Fruit fly (Drosophila melanogaster) whole organism, embryonic: ENCODE results near the gene CG11670.

ENCODE experiments used
- Adf1 ChIP-seq: fragments of 200-800 bp; sonication (Bioruptor generic); IDR thresholded peaks from 2 replicates; pipeline ENCODE4 v1.3.6; 2022; ENCODE audit warnings: missing biosample characterization, missing genetic modification characterization
- C15 ChIP-seq: fragments of 200-800 bp; sonication (Bioruptor generic); IDR thresholded peaks from 3 replicates; pipeline ENCODE4 v1.3.6; 2022; ENCODE audit warnings: missing biosample characterization, missing genetic modification characterization
- CG10543 ChIP-seq: fragments of 200-800 bp; sonication (Bioruptor generic); optimal IDR thresholded peaks from 3 replicates; lab custom pipeline; 2017; ENCODE audit warnings: missing biosample characterization, mild to moderate bottlenecking, missing genetic modification characterization, moderate library complexity
- CG10959 ChIP-seq: fragments of 200-800 bp; sonication (Bioruptor generic); IDR thresholded peaks from 2 replicates; pipeline ENCODE4 v1.3.6; 2022; ENCODE audit warnings: missing biosample characterization, missing genetic modification characterization
- CG12155 ChIP-seq: fragments of 200-800 bp; sonication (Bioruptor generic); optimal IDR thresholded peaks from 3 replicates; lab custom pipeline; 2016; ENCODE audit warnings: missing biosample characterization, missing genetic modification characterization
- CG12942 ChIP-seq: fragments of 200-800 bp; sonication (Bioruptor generic); optimal IDR thresholded peaks from 3 replicates; lab custom pipeline; 2016; ENCODE audit warnings: missing biosample characterization, missing genetic modification characterization
- CG13775 ChIP-seq: fragments of 200-800 bp; sonication (Bioruptor generic); optimal IDR thresholded peaks from 3 replicates; lab custom pipeline; 2017; ENCODE audit warnings: missing biosample characterization, mild to moderate bottlenecking, missing genetic modification characterization
- CG14441 ChIP-seq: fragments of 200-800 bp; sonication (Bioruptor generic); IDR thresholded peaks from 2 replicates; pipeline ENCODE4 v1.3.6; 2022; ENCODE audit warnings: missing biosample characterization, missing genetic modification characterization
- CG14965 ChIP-seq: fragments of 200-800 bp; sonication (Bioruptor generic); optimal IDR thresholded peaks from 2 replicates; lab custom pipeline; 2016; ENCODE audit warnings: missing biosample characterization, missing genetic modification characterization, borderline replicate concordance
- CG17568 ChIP-seq: fragments of 200-800 bp; sonication (Bioruptor generic); optimal IDR thresholded peaks from 2 replicates; lab custom pipeline; 2018; ENCODE audit warnings: missing biosample characterization, mild to moderate bottlenecking, missing genetic modification characterization, moderate library complexity
- CG1792 ChIP-seq: fragments of 200-800 bp; sonication (Bioruptor generic); optimal IDR thresholded peaks from 2 replicates; lab custom pipeline; 2016; ENCODE audit warnings: missing biosample characterization, missing genetic modification characterization
- CG18011 ChIP-seq: fragments of 200-800 bp; sonication (Bioruptor generic); optimal IDR thresholded peaks from 2 replicates; lab custom pipeline; 2017; ENCODE audit warnings: missing biosample characterization, missing genetic modification characterization, mild to moderate bottlenecking, moderate library complexity, missing genotype
- CG32772 ChIP-seq: fragments of 200-800 bp; sonication (Bioruptor generic); IDR thresholded peaks from 2 replicates; pipeline ENCODE4 v1.3.6; 2022; ENCODE audit warnings: missing biosample characterization, missing genetic modification characterization
- CG3407 ChIP-seq: fragments of 200-800 bp; sonication (Bioruptor generic); optimal IDR thresholded peaks from 2 replicates; lab custom pipeline; 2018; ENCODE audit warnings: missing biosample characterization, mild to moderate bottlenecking, missing genetic modification characterization
- CG34224 ChIP-seq: fragments of 200-800 bp; sonication (Bioruptor generic); IDR thresholded peaks from 3 replicates; pipeline ENCODE4 v1.3.6; 2022; ENCODE audit warnings: missing biosample characterization, missing genetic modification characterization; ENCODE audit not compliant: partially characterized antibody
- CG43689 ChIP-seq: fragments of 200-800 bp; sonication (Bioruptor generic); IDR thresholded peaks from 2 replicates; pipeline ENCODE4 v1.3.6; 2022; ENCODE audit warnings: missing biosample characterization, missing genetic modification characterization
- CG6854 ChIP-seq: fragments of 200-800 bp; sonication (Bioruptor generic); optimal IDR thresholded peaks from 3 replicates; lab custom pipeline; 2017; ENCODE audit warnings: missing biosample characterization, mild to moderate bottlenecking, missing genetic modification characterization
- CG8388 ChIP-seq: fragments of 200-800 bp; sonication (Bioruptor generic); optimal IDR thresholded peaks from 2 replicates; lab custom pipeline; 2019; ENCODE audit warnings: missing biosample characterization, mild to moderate bottlenecking, missing genetic modification characterization, moderate library complexity
- CG9932 ChIP-seq: fragments of 200-800 bp; sonication (Bioruptor generic); IDR thresholded peaks from 2 replicates; pipeline ENCODE4 v1.3.6; 2022; ENCODE audit warnings: missing biosample characterization, missing genetic modification characterization
- Dbx ChIP-seq: fragments of 200-800 bp; sonication (Bioruptor generic); IDR thresholded peaks from 3 replicates; pipeline ENCODE4 v1.3.6; 2022; ENCODE audit warnings: missing biosample characterization, missing genetic modification characterization
- Drgx ChIP-seq: fragments of 200-800 bp; sonication (Bioruptor generic); IDR thresholded peaks from 2 replicates; pipeline ENCODE4 v1.3.6; 2022; ENCODE audit warnings: missing biosample characterization, missing genetic modification characterization
- Hey ChIP-seq: fragments of 200-800 bp; sonication (Bioruptor generic); optimal IDR thresholded peaks from 3 replicates; lab custom pipeline; 2018; ENCODE audit warnings: missing biosample characterization, mild to moderate bottlenecking, missing genetic modification characterization
- HmgD ChIP-seq: fragments of 200-800 bp; sonication (Bioruptor generic); optimal IDR thresholded peaks from 3 replicates; lab custom pipeline; 2016; ENCODE audit warnings: missing biosample characterization, missing genetic modification characterization
- Hr78 ChIP-seq, 2 experiments: fragments of 200-800 bp in 1 of 2; fragments of >200 bp in 1 of 2; sonication (Bioruptor generic) in 1 of 2; optimal IDR thresholded peaks; 2 replicates each; lab custom pipeline; 2017 to 2019; ENCODE audit warnings: missing biosample characterization in 2 of 2, missing genetic modification characterization in 2 of 2, mild to moderate bottlenecking in 1 of 2, moderate library complexity in 1 of 2
- Mes4 ChIP-seq: fragments of 200-800 bp; sonication (Bioruptor generic); optimal IDR thresholded peaks from 2 replicates; lab custom pipeline; 2016; ENCODE audit warnings: missing biosample characterization, missing genetic modification characterization
- NK7.1 ChIP-seq: fragments of 200-800 bp; sonication (Bioruptor generic); optimal IDR thresholded peaks from 3 replicates; lab custom pipeline; 2016; ENCODE audit warnings: missing biosample characterization, missing genetic modification characterization
- Scr ChIP-seq: fragments of 200-800 bp; sonication (Bioruptor generic); IDR thresholded peaks from 2 replicates; pipeline ENCODE4 v1.3.6; 2022; ENCODE audit warnings: missing biosample characterization, missing genetic modification characterization; ENCODE audit not compliant: partially characterized antibody
- Sox102F ChIP-seq: fragments of 200-800 bp; sonication (Bioruptor generic); optimal IDR thresholded peaks from 2 replicates; lab custom pipeline; 2018; ENCODE audit warnings: missing biosample characterization, mild to moderate bottlenecking, missing genetic modification characterization, moderate library complexity
- Vsx1 ChIP-seq: fragments of 200-800 bp; sonication (Bioruptor generic); optimal IDR thresholded peaks from 2 replicates; lab custom pipeline; 2017; ENCODE audit warnings: missing biosample characterization, mild to moderate bottlenecking, missing genetic modification characterization, missing genetic modification reagents
- bcd ChIP-seq: fragments of 200-800 bp; sonication (Bioruptor generic); optimal IDR thresholded peaks from 2 replicates; lab custom pipeline; 2017; ENCODE audit warnings: missing biosample characterization, mild to moderate bottlenecking, missing genetic modification characterization
- cad ChIP-seq: fragments of >200 bp; optimal IDR thresholded peaks from 2 replicates; lab custom pipeline; 2017; ENCODE audit warnings: missing biosample characterization, missing genetic modification characterization
- chinmo ChIP-seq: fragments of 200-800 bp; sonication (Bioruptor generic); IDR thresholded peaks from 4 replicates; pipeline ENCODE4 v1.3.6; 2022; ENCODE audit warnings: missing biosample characterization, missing genetic modification characterization; ENCODE audit not compliant: partially characterized antibody
- crol ChIP-seq: fragments of 200-800 bp; sonication (Bioruptor generic); IDR thresholded peaks from 2 replicates; pipeline ENCODE4 v1.3.6; 2022; ENCODE audit warnings: missing biosample characterization, missing genetic modification characterization
- cwo ChIP-seq: fragments of 200-800 bp; sonication (Bioruptor generic); optimal IDR thresholded peaks from 3 replicates; lab custom pipeline; 2017; ENCODE audit warnings: missing biosample characterization, missing genetic modification characterization, mild to moderate bottlenecking, moderate library complexity, missing genetic modification reagents
- ems ChIP-seq: fragments of 200-800 bp; sonication (Bioruptor generic); optimal IDR thresholded peaks from 3 replicates; lab custom pipeline; 2016; ENCODE audit warnings: missing biosample characterization, missing genetic modification characterization
- ftz-f1 ChIP-seq: fragments of 200-800 bp; sonication (Bioruptor generic); optimal IDR thresholded peaks from 2 replicates; lab custom pipeline; 2016; ENCODE audit warnings: missing biosample characterization, missing genetic modification characterization
- grn ChIP-seq: fragments of 200-800 bp; sonication (Bioruptor generic); optimal IDR thresholded peaks from 3 replicates; lab custom pipeline; 2017; ENCODE audit warnings: missing biosample characterization, missing genetic modification characterization
- gt ChIP-seq: fragments of 200-800 bp; sonication (Bioruptor generic); IDR thresholded peaks from 2 replicates; pipeline ENCODE4 v1.3.6; 2022; ENCODE audit warnings: missing biosample characterization, missing genetic modification characterization
- inv ChIP-seq: fragments of 200-800 bp; sonication (Bioruptor generic); IDR thresholded peaks from 2 replicates; pipeline ENCODE4 v1.3.6; 2022; ENCODE audit warnings: missing biosample characterization, missing genetic modification characterization; ENCODE audit not compliant: partially characterized antibody
- lab ChIP-seq: fragments of 200-800 bp; sonication (Bioruptor generic); optimal IDR thresholded peaks from 3 replicates; lab custom pipeline; 2017; ENCODE audit warnings: missing biosample characterization, missing genetic modification characterization, mild to moderate bottlenecking, moderate library complexity, missing genetic modification reagents
- mam ChIP-seq: fragments of 200-800 bp; sonication (Bioruptor generic); optimal IDR thresholded peaks from 3 replicates; lab custom pipeline; 2016; ENCODE audit warnings: missing biosample characterization, missing genetic modification characterization
- nerfin-1 ChIP-seq: fragments of 200-800 bp; sonication (Bioruptor generic); optimal IDR thresholded peaks from 3 replicates; lab custom pipeline; 2019; ENCODE audit warnings: missing biosample characterization, mild to moderate bottlenecking, missing genetic modification characterization, moderate library complexity
- pfk ChIP-seq: fragments of 200-800 bp; sonication (Bioruptor generic); optimal IDR thresholded peaks from 2 replicates; lab custom pipeline; 2018; ENCODE audit warnings: missing biosample characterization, mild to moderate bottlenecking, missing genetic modification characterization, moderate library complexity
- rib ChIP-seq: fragments of 200-800 bp; sonication (Bioruptor generic); IDR thresholded peaks from 2 replicates; pipeline ENCODE4 v1.3.6; 2022; ENCODE audit warnings: missing biosample characterization, missing genetic modification characterization
- row ChIP-seq: fragments of 200-800 bp; sonication (Bioruptor generic); IDR thresholded peaks from 3 replicates; pipeline ENCODE4 v1.3.6; 2022; ENCODE audit warnings: missing biosample characterization, missing genetic modification characterization
- run ChIP-seq: fragments of 200-800 bp; sonication (Bioruptor generic); optimal IDR thresholded peaks from 3 replicates; lab custom pipeline; 2018; ENCODE audit warnings: missing biosample characterization, mild to moderate bottlenecking, missing genetic modification characterization
- slbo ChIP-seq: fragments of 200-800 bp; sonication (Bioruptor generic); IDR thresholded peaks from 2 replicates; pipeline ENCODE4 v1.3.6; 2022; ENCODE audit warnings: missing biosample characterization, missing genetic modification characterization
- sqz ChIP-seq: fragments of 200-800 bp; sonication (Bioruptor generic); optimal IDR thresholded peaks from 3 replicates; lab custom pipeline; 2018; ENCODE audit warnings: missing biosample characterization, mild to moderate bottlenecking, missing genetic modification characterization
- sug ChIP-seq: fragments of 200-800 bp; optimal IDR thresholded peaks from 2 replicates; lab custom pipeline; 2019; ENCODE audit warnings: missing biosample characterization, mild to moderate bottlenecking, missing genetic modification characterization, moderate library complexity
- tgo ChIP-seq: fragments of 200-800 bp; sonication (Bioruptor generic); IDR thresholded peaks from 3 replicates; pipeline ENCODE4 v1.3.6; 2022; ENCODE audit warnings: missing biosample characterization, missing genetic modification characterization
- unpg ChIP-seq: fragments of 200-800 bp; sonication (Bioruptor generic); optimal IDR thresholded peaks from 3 replicates; lab custom pipeline; 2018; ENCODE audit warnings: missing biosample characterization, mild to moderate bottlenecking, missing genetic modification characterization, moderate library complexity

Gene CG11670

DNA sequence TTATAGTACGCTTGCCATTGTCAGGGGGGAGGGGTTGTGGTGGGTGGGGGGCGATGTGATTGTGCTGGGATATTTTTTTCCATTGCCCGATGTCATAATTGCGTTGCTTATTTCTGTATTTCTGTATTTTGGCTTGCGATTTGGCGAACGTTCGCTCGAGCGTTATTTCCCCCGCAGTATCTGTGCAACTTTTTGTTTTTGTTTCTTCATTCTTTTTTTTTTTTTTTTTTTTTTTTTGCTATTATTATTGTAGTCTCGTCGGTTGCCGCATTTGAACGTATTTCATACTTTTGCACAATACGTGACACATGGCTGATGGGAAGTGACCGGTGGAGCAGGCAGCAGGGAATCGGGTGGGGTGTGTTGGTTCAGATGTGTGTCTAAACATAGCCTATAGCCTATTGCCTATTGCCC is 24.2 kb upstream of the CG11670 start (continued):
- TF ChIP-seq mam, result no peak
- peak; percentile 39; the same call in 1 of the 2 replicates for TF ChIP-seq CG32772
- no peak for TF ChIP-seq Vsx1 (GFP tag; lab: Kevin White, UChicago)
- no peak for TF ChIP-seq inv (GFP tag; lab: Robert Waterston, UW)
- no peak for TF ChIP-seq cad (GFP tag; lab: Kevin White, UChicago)
- TF ChIP-seq CG6854, result no peak
- no peak for TF ChIP-seq NK7.1
- no peak for TF ChIP-seq HmgD
- TF ChIP-seq bcd (GFP tag; lab: Kevin White, UChicago), result no peak
- TF ChIP-seq grn (GFP tag; lab: Kevin White, UChicago), result no peak
- no peak for TF ChIP-seq run (tag; lab: Kevin White, UChicago)
- TF ChIP-seq CG43689 (GFP tag; lab: Robert Waterston, UW), result no peak
- peak; percentile 9 for TF ChIP-seq cwo (GFP tag; lab: Kevin White, UChicago)
- peak; percentile 35 for TF ChIP-seq lab (GFP tag; lab: Kevin White, UChicago)
- no peak for TF ChIP-seq CG14965 (GFP tag; lab: Kevin White, UChicago)
- no peak for TF ChIP-seq CG8388 (GFP tag; lab: Kevin White, UChicago)
- no peak; the same call in 1 of the 2 replicates for TF ChIP-seq Scr (GFP tag; lab: Robert Waterston, UW)
- TF ChIP-seq sug (tag; lab: Kevin White, UChicago), result peak; percentile 23
- TF ChIP-seq CG10543 (GFP tag; lab: Kevin White, UChicago), result peak; percentile 62
- no peak for TF ChIP-seq gt (GFP tag; lab: Robert Waterston, UW)
- no peak for TF ChIP-seq unpg (GFP tag; lab: Kevin White, UChicago)
- TF ChIP-seq tgo, result no peak
- TF ChIP-seq chinmo (GFP tag; lab: Robert Waterston, UW), result peak; percentile 92
- 0 out of 2 replicates have a peak, but pooled peaks have one; percentile 9 for TF ChIP-seq Adf1
- no peak for TF ChIP-seq CG34224
- no peak for TF ChIP-seq pfk (GFP tag; lab: Kevin White, UChicago)
- no peak for TF ChIP-seq CG1792 (GFP tag; lab: Kevin White, UChicago)
- TF ChIP-seq Drgx (GFP tag; lab: Robert Waterston, UW), result peak; percentile 43
- no peak for TF ChIP-seq CG3407 (GFP tag; lab: Kevin White, UChicago)
- TF ChIP-seq CG12155 (GFP tag; lab: Kevin White, UChicago), result no peak
- peak; percentile 67; the same call in 1 of the 2 replicates for TF ChIP-seq rib (GFP tag; lab: Robert Waterston, UW)
- no peak for TF ChIP-seq row (GFP tag; lab: Robert Waterston, UW)
- TF ChIP-seq Dbx, result no peak
- 0 out of 3 replicates have a peak, but pooled peaks have one; percentile 13 for TF ChIP-seq C15 (GFP tag; lab: Robert Waterston, UW)
- TF ChIP-seq CG9932 (GFP tag; lab: Robert Waterston, UW), result peak; percentile 47

DNA sequence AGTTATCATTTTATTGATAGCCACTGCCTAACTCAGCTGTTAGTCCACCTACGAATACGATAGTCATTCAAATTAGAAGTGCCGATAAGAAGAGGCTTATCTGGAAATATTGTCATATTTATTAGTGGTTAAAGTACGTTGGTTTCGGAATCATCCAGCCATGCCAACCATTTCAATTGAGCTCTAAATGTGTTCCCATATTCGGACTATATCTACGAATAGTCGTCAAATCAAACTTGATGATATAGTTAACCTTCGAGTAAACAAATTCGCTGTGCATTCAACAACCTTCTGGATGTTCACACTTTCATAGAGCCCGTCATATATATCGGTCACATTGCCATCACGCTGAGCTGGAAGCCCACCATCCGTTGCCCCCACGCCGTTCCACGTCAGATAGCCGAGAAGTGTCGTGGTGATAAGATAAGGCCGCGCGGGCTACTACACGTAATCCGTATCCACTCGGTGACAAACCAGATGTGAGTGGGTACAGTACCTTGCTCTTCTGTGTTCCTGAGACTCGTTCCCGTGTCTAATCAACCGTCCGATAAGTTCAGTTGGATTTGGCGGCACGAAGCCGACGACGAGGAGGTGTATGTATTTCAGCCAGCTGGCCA is 23.5 kb upstream of the CG11670 start:
- TF ChIP-seq Hey, result peak; percentile 4
- no peak for TF ChIP-seq CG17568 (GFP tag; lab: Kevin White, UChicago)
- TF ChIP-seq sqz (GFP tag; lab: Kevin White, UChicago), result no peak
- no peak for TF ChIP-seq CG14441 (GFP tag; lab: Robert Waterston, UW)
- no peak for TF ChIP-seq nerfin-1
- 0 out of 2 replicates have a peak, but pooled peaks have one; percentile 12 for TF ChIP-seq slbo (GFP tag; lab: Robert Waterston, UW)
- no peak for TF ChIP-seq CG12942
- no peak for TF ChIP-seq CG13775
- no peak for TF ChIP-seq CG10959 (GFP tag; lab: Robert Waterston, UW)
- TF ChIP-seq ems, result no peak
- TF ChIP-seq crol (GFP tag; lab: Robert Waterston, UW), result peak; percentile 21; the same call in 1 of the 2 replicates
- no peak for TF ChIP-seq Hr78 (GFP tag; optimal IDR thresholded peaks at IDR 0.05; lab: Kevin White, UChicago)
- TF ChIP-seq ftz-f1, result peak; percentile 7
- no peak for TF ChIP-seq CG18011
- no peak for TF ChIP-seq Sox102F (GFP tag; lab: Kevin White, UChicago)
- TF ChIP-seq Mes4 (GFP tag; lab: Kevin White, UChicago), result no peak
